Fruit fly (Drosophila melanogaster) whole organism, adult: ENCODE results near the gene CG32199.

Experiments used
- CG11617 ChIP-seq: fragments of 200-800 bp; sonication (Bioruptor generic); optimal IDR thresholded peaks from 2 replicates; lab custom pipeline; 2017; ENCODE audit warnings: mild to moderate bottlenecking, missing biosample characterization, missing genetic modification reagents, missing genetic modification characterization
- CG12768 ChIP-seq: fragments of 200-800 bp; sonication (Bioruptor generic); optimal IDR thresholded peaks from 2 replicates; lab custom pipeline; 2017; ENCODE audit warnings: missing biosample characterization, missing genetic modification characterization, mild to moderate bottlenecking, moderate library complexity, missing genetic modification reagents
- CG14711 ChIP-seq: fragments of 200-800 bp; sonication (Bioruptor generic); optimal IDR thresholded peaks from 2 replicates; lab custom pipeline; 2018; ENCODE audit warnings: missing biosample characterization, mild to moderate bottlenecking, missing genetic modification characterization, moderate library complexity
- CG1620 ChIP-seq: fragments of 200-800 bp; sonication (Bioruptor generic); optimal IDR thresholded peaks from 2 replicates; lab custom pipeline; 2016; ENCODE audit warnings: missing biosample characterization, missing genetic modification characterization
- CG33017 ChIP-seq: fragments of 200-800 bp; sonication (Bioruptor generic); optimal IDR thresholded peaks from 2 replicates; lab custom pipeline; 2018; ENCODE audit warnings: missing biosample characterization, mild to moderate bottlenecking, missing genetic modification characterization, moderate library complexity
- CG5204 ChIP-seq: fragments of 200-800 bp; sonication (Bioruptor generic); optimal IDR thresholded peaks from 2 replicates; lab custom pipeline; 2016; ENCODE audit warnings: missing biosample characterization, missing genetic modification characterization
- CG7045 ChIP-seq: fragments of 200-800 bp; sonication (Bioruptor generic); optimal IDR thresholded peaks from 2 replicates; lab custom pipeline; 2017; ENCODE audit warnings: missing biosample characterization, mild to moderate bottlenecking, missing genetic modification characterization
- CG7101 ChIP-seq: fragments of 200-800 bp; sonication (Bioruptor generic); optimal IDR thresholded peaks from 2 replicates; lab custom pipeline; 2018; ENCODE audit warnings: missing biosample characterization, mild to moderate bottlenecking, missing genetic modification characterization, moderate library complexity
- Clk ChIP-seq: fragments of 200-800 bp; sonication (Bioruptor generic); optimal IDR thresholded peaks from 2 replicates; lab custom pipeline; 2017; ENCODE audit warnings: missing biosample characterization, missing genetic modification characterization
- Crg-1 ChIP-seq: fragments of 200-800 bp; sonication (Bioruptor generic); optimal IDR thresholded peaks from 2 replicates; lab custom pipeline; 2016; ENCODE audit warnings: missing biosample characterization, missing genetic modification characterization
- Hr96 ChIP-seq: fragments of 200-800 bp; sonication (Bioruptor generic); optimal IDR thresholded peaks from 2 replicates; lab custom pipeline; 2016; ENCODE audit warnings: missing biosample characterization, missing genetic modification characterization
- Mnt ChIP-seq: fragments of 200-800 bp; sonication (Bioruptor generic); optimal IDR thresholded peaks from 2 replicates; lab custom pipeline; 2016; ENCODE audit warnings: missing biosample characterization, mild to moderate bottlenecking, missing genetic modification characterization
- bab1 ChIP-seq: fragments of 200-800 bp; sonication (Bioruptor generic); optimal IDR thresholded peaks from 3 replicates; lab custom pipeline; 2019; ENCODE audit warnings: missing biosample characterization, mild to moderate bottlenecking, missing genetic modification characterization, moderate library complexity
- cic ChIP-seq: fragments of 200-800 bp; sonication (Bioruptor generic); optimal IDR thresholded peaks from 2 replicates; lab custom pipeline; 2017; ENCODE audit warnings: missing biosample characterization, mild to moderate bottlenecking, missing genetic modification characterization, moderate library complexity
- cnc ChIP-seq, 2 experiments: fragments of >200 bp; optimal IDR thresholded peaks; 2 replicates each; lab custom pipeline; 2017
- kay ChIP-seq: fragments of 200-800 bp; sonication (Bioruptor generic); peaks from one replicate; lab custom pipeline; 2016; ENCODE audit warnings: missing biosample characterization, missing genetic modification characterization, borderline replicate concordance
- ovo ChIP-seq: fragments of 200-800 bp; sonication (Bioruptor generic); optimal IDR thresholded peaks from 2 replicates; lab custom pipeline; 2016; ENCODE audit warnings: missing biosample characterization, missing genetic modification characterization
- pad ChIP-seq: fragments of 200-800 bp; sonication (Bioruptor generic); optimal IDR thresholded peaks from 3 replicates; lab custom pipeline; 2017; ENCODE audit warnings: missing biosample characterization, missing genetic modification characterization, mild to moderate bottlenecking, moderate library complexity, missing genetic modification reagents
- tj ChIP-seq: fragments of 200-800 bp; sonication (Bioruptor generic); optimal IDR thresholded peaks from 3 replicates; lab custom pipeline; 2017; ENCODE audit warnings: missing biosample characterization, mild to moderate bottlenecking, missing genetic modification characterization, moderate library complexity
- toe ChIP-seq: fragments of 200-800 bp; sonication (Bioruptor generic); optimal IDR thresholded peaks from 2 replicates; lab custom pipeline; 2016; ENCODE audit warnings: missing biosample characterization, missing genetic modification characterization

Gene CG32199

dm6 chr3L:18617893-18618577, 6.3 kb downstream of the CG32199 start, which contains the start of the genes CG13380 and CG4174:
Gene CG13380 (minus strand): TSS chr3L:18617943.
Gene CG4174 (minus strand): TSS chr3L:18617943.
- TF ChIP-seq CG7045 (GFP tag; lab: Kevin White, UChicago), result no peak
- no peak for TF ChIP-seq CG14711
- no peak for TF ChIP-seq CG7101 (tag; lab: Kevin White, UChicago)
- no peak for TF ChIP-seq CG33017 (tag; lab: Kevin White, UChicago)
- TF ChIP-seq tj (GFP tag; lab: Kevin White, UChicago), result no peak
- no peak for TF ChIP-seq toe (GFP tag; lab: Kevin White, UChicago)
- TF ChIP-seq pad (GFP tag; lab: Kevin White, UChicago), result peak; percentile 11
- no peak for TF ChIP-seq Mnt (GFP tag; lab: Kevin White, UChicago)
- peak; percentile 47 for TF ChIP-seq bab1 (GFP tag; lab: Kevin White, UChicago)
- TF ChIP-seq CG11617, result no peak
- TF ChIP-seq CG12768 (GFP tag; lab: Kevin White, UChicago), result no peak
- TF ChIP-seq Hr96 (GFP tag; lab: Kevin White, UChicago), result no peak
- no peak for TF ChIP-seq Crg-1 (GFP tag; lab: Kevin White, UChicago)
- no peak for TF ChIP-seq CG5204 (GFP tag; lab: Kevin White, UChicago)

dm6 chr3L:18620988-18621734, 9.5 kb downstream of the CG32199 start:
- TF ChIP-seq pad (GFP tag; lab: Kevin White, UChicago) (peak; percentile 79), CG14711 (no peak), bab1 (GFP tag; lab: Kevin White, UChicago) (peak; percentile 48), cnc (optimal IDR thresholded peaks at IDR 0.05; lab: Kevin White, UChicago) (no peak), Clk (no peak), Hr96 (GFP tag; lab: Kevin White, UChicago) (peak; percentile 30), CG7101 (tag; lab: Kevin White, UChicago) (peak; percentile 26)

dm6 chr3L:18621735-18622421, 10.2 kb downstream of the CG32199 start, which contains the start of gene not:
Gene not (minus strand): TSS chr3L:18622129.
- TF ChIP-seq cic (GFP tag; lab: Kevin White, UChicago), result peak; percentile 71
- no peak for TF ChIP-seq toe (GFP tag; lab: Kevin White, UChicago)
- no peak for TF ChIP-seq CG7045 (GFP tag; lab: Kevin White, UChicago)
- peak; percentile 33 for TF ChIP-seq CG12768 (GFP tag; lab: Kevin White, UChicago)
- no peak for TF ChIP-seq Hr96 (GFP tag; lab: Kevin White, UChicago)
- TF ChIP-seq tj (GFP tag; lab: Kevin White, UChicago), result peak; percentile 75
- peak; percentile 17 for TF ChIP-seq bab1 (GFP tag; lab: Kevin White, UChicago)

dm6 chr3L:18622422-18622739, 10.7 kb downstream of the CG32199 start, which contains the start of gene bora:
Gene bora (plus strand): TSS chr3L:18622692.
- TF ChIP-seq toe (GFP tag; lab: Kevin White, UChicago) (no peak), CG5204 (GFP tag; lab: Kevin White, UChicago) (no peak), CG12768 (GFP tag; lab: Kevin White, UChicago) (peak; percentile 14), tj (GFP tag; lab: Kevin White, UChicago) (no peak), Crg-1 (GFP tag; lab: Kevin White, UChicago) (no peak)

- TF ChIP-seq CG11617 (peak; percentile 9), kay (GFP tag; lab: Kevin White, UChicago) (peak; percentile 61), CG14711 (no peak), Crg-1 (GFP tag; lab: Kevin White, UChicago) (peak; percentile 26), Mnt (GFP tag; lab: Kevin White, UChicago) (peak; percentile 71), cic (GFP tag; lab: Kevin White, UChicago) (peak; percentile 27), CG7045 (GFP tag; lab: Kevin White, UChicago) (no peak), cnc (optimal IDR thresholded peaks at IDR 0.05; lab: Kevin White, UChicago) (no peak), pad (GFP tag; lab: Kevin White, UChicago) (peak; percentile 40), CG1620 (GFP tag; lab: Kevin White, UChicago) (peak; percentile 35), CG7101 (tag; lab: Kevin White, UChicago) (peak; percentile 29), tj (GFP tag; lab: Kevin White, UChicago) (peak; percentile 67), CG5204 (GFP tag; lab: Kevin White, UChicago) (no peak), CG33017 (tag; lab: Kevin White, UChicago) (no peak), Clk (no peak), CG12768 (GFP tag; lab: Kevin White, UChicago) (no peak), toe (GFP tag; lab: Kevin White, UChicago) (no peak), Hr96 (GFP tag; lab: Kevin White, UChicago) (peak; percentile 7), bab1 (GFP tag; lab: Kevin White, UChicago) (peak; percentile 83), ovo (GFP tag; lab: Kevin White, UChicago) (peak; percentile 75)
These were observed 14.1 kb downstream of the CG32199 start, which contains the start of gene MYPT-75D for dm6 chr3L:18625786-18626185. Gene MYPT-75D (plus strand): TSS chr3L:18625959.
